Worm (Caenorhabditis elegans): Measurements from ENCODE around the gene egl-15.

DNA sequence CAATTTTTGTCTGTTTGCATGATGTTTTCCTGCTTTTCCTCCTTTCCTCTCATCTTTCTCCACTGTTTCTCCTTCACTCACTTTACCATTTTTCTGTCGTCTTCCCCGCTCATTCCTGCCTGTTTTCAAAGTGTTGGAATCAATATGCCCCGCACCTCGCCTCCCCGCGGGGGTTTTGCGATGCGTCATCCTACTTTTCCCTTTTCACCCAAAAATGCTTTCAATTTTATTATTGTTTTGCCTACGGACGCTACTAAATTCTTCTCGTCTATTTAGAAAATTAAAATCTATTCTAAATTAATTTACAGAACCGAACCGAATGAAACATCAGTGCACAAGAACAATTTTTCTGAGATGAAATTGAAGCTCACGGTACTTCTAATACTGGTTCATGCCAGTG is 24.0 kb upstream of the egl-15 start, which contains the start of gene ver-3:
- no peak for TF ChIP-seq hlh-6 (tag; optimal IDR thresholded peaks at IDR 0.05)
- TF ChIP-seq madf-2 (tag; optimal IDR thresholded peaks at IDR 0.05) = no peak
- no peak for TF ChIP-seq ceh-34 (tag; optimal IDR thresholded peaks at IDR 0.05)
- TF ChIP-seq ama-1 (optimal IDR thresholded peaks at IDR 0.05) = no peak
- TF ChIP-seq sdc-2 (tag; optimal IDR thresholded peaks at IDR 0.05) = no peak
- no peak for TF ChIP-seq pha-4 (tag; optimal IDR thresholded peaks at IDR 0.05)
- no peak for TF ChIP-seq ceh-45 (GFP tag; IDR thresholded peaks at IDR 0.05)
- no peak for TF ChIP-seq nhr-11 (tag; optimal IDR thresholded peaks at IDR 0.05)
- TF ChIP-seq hlh-30 (tag; optimal IDR thresholded peaks at IDR 0.05; ENCODE audit: insufficient read depth) = no peak
- no peak for TF ChIP-seq ceh-9 (tag; optimal IDR thresholded peaks at IDR 0.05)
- no peak for TF ChIP-seq K02D7.2 (tag; optimal IDR thresholded peaks at IDR 0.05)
- TF ChIP-seq pha-2 (tag; optimal IDR thresholded peaks at IDR 0.05) = no peak
- no peak for TF ChIP-seq sox-4 (tag; optimal IDR thresholded peaks at IDR 0.05)

All from whole organism, late embryonic.